Fruit fly (Drosophila melanogaster) whole organism, embryonic: Measurements from ENCODE around the gene mts.

Source experiments
- Blimp-1 ChIP-seq: fragments of 200-800 bp; sonication (Bioruptor generic); optimal IDR thresholded peaks from 3 replicates; lab custom pipeline; 2018; ENCODE audit warnings: missing biosample characterization, missing genetic modification characterization, mild to moderate bottlenecking, moderate library complexity, missing genetic modification reagents
- CG10147 ChIP-seq: fragments of 200-800 bp; sonication (Bioruptor generic); optimal IDR thresholded peaks from 2 replicates; lab custom pipeline; 2019; ENCODE audit warnings: missing biosample characterization, mild to moderate bottlenecking, missing genetic modification characterization, moderate library complexity
- CG12299 ChIP-seq: fragments of 200-800 bp; sonication (Bioruptor generic); optimal IDR thresholded peaks from 2 replicates; lab custom pipeline; 2018; ENCODE audit warnings: missing biosample characterization, mild to moderate bottlenecking, missing genetic modification characterization
- CG14050 ChIP-seq: fragments of 200-800 bp; sonication (Bioruptor generic); IDR thresholded peaks from 3 replicates; pipeline ENCODE4 v1.3.6; 2022; ENCODE audit warnings: missing biosample characterization, missing genetic modification characterization
- CG17186 ChIP-seq: fragments of 200-800 bp; sonication (Bioruptor generic); optimal IDR thresholded peaks from 3 replicates; lab custom pipeline; 2017; ENCODE audit warnings: missing biosample characterization, missing genetic modification reagents, missing genetic modification characterization
- CG18764 ChIP-seq: fragments of 200-800 bp; sonication (Bioruptor generic); optimal IDR thresholded peaks from 3 replicates; lab custom pipeline; 2016; ENCODE audit warnings: missing biosample characterization, missing genetic modification characterization
- CG2116 ChIP-seq: fragments of 200-800 bp; sonication (Bioruptor generic); optimal IDR thresholded peaks from 3 replicates; lab custom pipeline; 2018; ENCODE audit warnings: missing biosample characterization, mild to moderate bottlenecking, missing genetic modification characterization
- CG2199 ChIP-seq: fragments of 200-800 bp; sonication (Bioruptor generic); IDR thresholded peaks from 3 replicates; pipeline ENCODE4 v1.3.6; 2022; ENCODE audit warnings: missing biosample characterization, missing genetic modification characterization
- CG3847 ChIP-seq: fragments of 200-800 bp; sonication (Bioruptor generic); IDR thresholded peaks from 2 replicates; pipeline ENCODE4 v1.3.6; 2022; ENCODE audit warnings: missing biosample characterization, missing genetic modification characterization
- CG4282 ChIP-seq: fragments of 200-800 bp; sonication (Bioruptor generic); optimal IDR thresholded peaks from 2 replicates; lab custom pipeline; 2016; ENCODE audit warnings: missing biosample characterization, missing genetic modification characterization
- CG43689 ChIP-seq: fragments of 200-800 bp; sonication (Bioruptor generic); IDR thresholded peaks from 2 replicates; pipeline ENCODE4 v1.3.6; 2022; ENCODE audit warnings: missing biosample characterization, missing genetic modification characterization
- CG4424 ChIP-seq: fragments of 200-800 bp; sonication (Bioruptor generic); optimal IDR thresholded peaks from 3 replicates; lab custom pipeline; 2016; ENCODE audit warnings: missing biosample characterization, missing genetic modification characterization
- CG7987 ChIP-seq: fragments of 200-800 bp; sonication (Bioruptor generic); optimal IDR thresholded peaks from 2 replicates; lab custom pipeline; 2018; ENCODE audit warnings: missing biosample characterization, mild to moderate bottlenecking, missing genetic modification characterization, moderate library complexity
- CG9797 ChIP-seq: fragments of 200-800 bp; sonication (Bioruptor generic); optimal IDR thresholded peaks from 3 replicates; lab custom pipeline; 2018; ENCODE audit warnings: missing biosample characterization, mild to moderate bottlenecking, missing genetic modification characterization
- CG9876 ChIP-seq: fragments of 200-800 bp; sonication (Bioruptor generic); optimal IDR thresholded peaks from 2 replicates; lab custom pipeline; 2016; ENCODE audit warnings: missing biosample characterization, missing genetic modification characterization
- CHES-1-like ChIP-seq: fragments of 200-800 bp; sonication (Bioruptor generic); optimal IDR thresholded peaks from 2 replicates; lab custom pipeline; 2016; ENCODE audit warnings: missing biosample characterization, missing genetic modification characterization
- Dek ChIP-seq: fragments of 200-800 bp; sonication (Bioruptor generic); optimal IDR thresholded peaks from 3 replicates; lab custom pipeline; 2019; ENCODE audit warnings: missing biosample characterization, mild to moderate bottlenecking, missing genetic modification characterization, moderate library complexity
- Dfd ChIP-seq, 2 experiments: fragments of >200 bp; optimal IDR thresholded peaks; 2 replicates each; lab custom pipeline; 2017; ENCODE audit warnings: missing biosample characterization in 2 of 2, missing genetic modification characterization in 2 of 2
- Dref ChIP-seq: fragments of 200-800 bp; sonication (Bioruptor generic); IDR thresholded peaks from 2 replicates; pipeline ENCODE4 v1.3.6; 2022; ENCODE audit warnings: missing biosample characterization, missing genetic modification characterization
- ERR ChIP-seq: fragments of 200-800 bp; sonication (Bioruptor generic); optimal IDR thresholded peaks from 2 replicates; lab custom pipeline; 2016; ENCODE audit warnings: missing biosample characterization, missing genetic modification characterization
- Eip74EF ChIP-seq, 2 experiments: fragments of 200-800 bp in 1 of 2; fragments of >200 bp in 1 of 2; sonication (Bioruptor generic) in 1 of 2; optimal IDR thresholded peaks; 2 replicates each; lab custom pipeline; 2017 to 2019; ENCODE audit warnings: missing biosample characterization in 2 of 2, missing genetic modification characterization in 2 of 2, mild to moderate bottlenecking in 1 of 2, moderate library complexity in 1 of 2
- Elba2 ChIP-seq: fragments of 200-800 bp; sonication (Bioruptor generic); optimal IDR thresholded peaks from 3 replicates; lab custom pipeline; 2016; ENCODE audit warnings: missing biosample characterization, missing genetic modification characterization
- Hand ChIP-seq: fragments of 200-800 bp; sonication (Bioruptor generic); optimal IDR thresholded peaks from 2 replicates; lab custom pipeline; 2017; ENCODE audit warnings: mild to moderate bottlenecking, missing biosample characterization, missing genetic modification reagents, missing genetic modification characterization
- Jarid2 ChIP-seq: fragments of 200-800 bp; sonication (Bioruptor generic); optimal IDR thresholded peaks from 3 replicates; lab custom pipeline; 2017; ENCODE audit warnings: mild to moderate bottlenecking, missing biosample characterization, missing genetic modification reagents, missing genetic modification characterization
- MBD-R2 ChIP-seq: fragments of 200-800 bp; sonication (Bioruptor generic); IDR thresholded peaks from 2 replicates; pipeline ENCODE4 v1.3.6; 2022; ENCODE audit warnings: missing biosample characterization, missing genetic modification characterization
- Meics ChIP-seq: fragments of 200-800 bp; sonication (Bioruptor generic); optimal IDR thresholded peaks from 2 replicates; lab custom pipeline; 2017; ENCODE audit warnings: missing biosample characterization, mild to moderate bottlenecking, missing genetic modification characterization
- Mrtf ChIP-seq: fragments of 200-800 bp; sonication (Bioruptor generic); IDR thresholded peaks from 3 replicates; pipeline ENCODE4 v1.3.6; 2022; ENCODE audit warnings: missing biosample characterization, missing genetic modification characterization
- NC2α ChIP-seq: fragments of 200-800 bp; sonication (Bioruptor generic); optimal IDR thresholded peaks from 2 replicates; lab custom pipeline; 2016; ENCODE audit warnings: missing biosample characterization, missing genetic modification characterization
- NK7.1 ChIP-seq: fragments of 200-800 bp; sonication (Bioruptor generic); optimal IDR thresholded peaks from 3 replicates; lab custom pipeline; 2016; ENCODE audit warnings: missing biosample characterization, missing genetic modification characterization
- Sry-β ChIP-seq: fragments of 200-800 bp; sonication (Bioruptor generic); optimal IDR thresholded peaks from 2 replicates; lab custom pipeline; 2018; ENCODE audit warnings: missing biosample characterization, mild to moderate bottlenecking, missing genetic modification characterization, moderate library complexity
- Xbp1 ChIP-seq: fragments of 200-800 bp; sonication (Bioruptor generic); optimal IDR thresholded peaks from 3 replicates; lab custom pipeline; 2016; ENCODE audit warnings: missing biosample characterization, mild to moderate bottlenecking, missing genetic modification characterization
- abd-A ChIP-seq: fragments of 200-800 bp; sonication (Bioruptor generic); optimal IDR thresholded peaks from 3 replicates; lab custom pipeline; 2019; ENCODE audit warnings: missing biosample characterization, mild to moderate bottlenecking, missing genetic modification characterization, moderate library complexity
- bsh ChIP-seq, 2 experiments: fragments of 200-800 bp; sonication (Bioruptor generic); optimal IDR thresholded peaks; 2 replicates each; lab custom pipeline; 2017 to 2018; ENCODE audit warnings: mild to moderate bottlenecking in 2 of 2, missing biosample characterization in 2 of 2, missing genetic modification characterization in 2 of 2, moderate library complexity in 1 of 2
- fru ChIP-seq: fragments of >200 bp; optimal IDR thresholded peaks from 2 replicates; lab custom pipeline; 2017
- gsb-n ChIP-seq: fragments of 200-800 bp; sonication (Bioruptor generic); optimal IDR thresholded peaks from 3 replicates; lab custom pipeline; 2018; ENCODE audit warnings: missing biosample characterization, mild to moderate bottlenecking, missing genetic modification characterization
- her ChIP-seq: fragments of 200-800 bp; sonication (Bioruptor generic); optimal IDR thresholded peaks from 2 replicates; lab custom pipeline; 2016; ENCODE audit warnings: missing biosample characterization, missing genetic modification characterization
- kah ChIP-seq: fragments of 200-800 bp; sonication (Bioruptor generic); optimal IDR thresholded peaks from 2 replicates; lab custom pipeline; 2018; ENCODE audit warnings: missing biosample characterization, mild to moderate bottlenecking, missing genetic modification characterization
- ken ChIP-seq: fragments of 200-800 bp; sonication (Bioruptor generic); IDR thresholded peaks from 3 replicates; pipeline ENCODE4 v1.3.6; 2022; ENCODE audit warnings: missing biosample characterization, missing genetic modification characterization
- lbe ChIP-seq: fragments of 200-800 bp; sonication (Bioruptor generic); optimal IDR thresholded peaks from 2 replicates; lab custom pipeline; 2016; ENCODE audit warnings: missing biosample characterization, mild to moderate bottlenecking, missing genetic modification characterization
- lmd ChIP-seq: fragments of 200-800 bp; sonication (Bioruptor generic); IDR thresholded peaks from 2 replicates; pipeline ENCODE4 v1.3.6; 2022; ENCODE audit warnings: missing biosample characterization, missing genetic modification characterization
- nerfin-1 ChIP-seq: fragments of 200-800 bp; sonication (Bioruptor generic); optimal IDR thresholded peaks from 3 replicates; lab custom pipeline; 2019; ENCODE audit warnings: missing biosample characterization, mild to moderate bottlenecking, missing genetic modification characterization, moderate library complexity
- nerfin-2 ChIP-seq: fragments of 200-800 bp; sonication (Bioruptor generic); IDR thresholded peaks from 2 replicates; pipeline ENCODE4 v1.3.6; 2022; ENCODE audit warnings: missing biosample characterization, missing genetic modification characterization; ENCODE audit not compliant: partially characterized antibody
- odd ChIP-seq: fragments of 200-800 bp; sonication (Bioruptor generic); optimal IDR thresholded peaks from 2 replicates; lab custom pipeline; 2017; ENCODE audit warnings: missing biosample characterization, mild to moderate bottlenecking, missing genetic modification characterization
- pros ChIP-seq: fragments of 200-800 bp; sonication (Bioruptor generic); optimal IDR thresholded peaks from 3 replicates; lab custom pipeline; 2019; ENCODE audit warnings: missing biosample characterization, mild to moderate bottlenecking, missing genetic modification characterization, moderate library complexity
- sc ChIP-seq, 3 experiments: fragments of >200 bp in 2 of 3; fragments of 200-800 bp in 1 of 3; sonication (Bioruptor generic) in 1 of 3; optimal IDR thresholded peaks; 2 replicates in 2 of 3; 3 replicates in 1 of 3; lab custom pipeline; 2017; ENCODE audit warnings: mild to moderate bottlenecking in 1 of 3, missing biosample characterization in 1 of 3, missing genetic modification characterization in 1 of 3, missing genetic modification reagents in 1 of 3
- sens-2 ChIP-seq: fragments of 200-800 bp; sonication (Bioruptor generic); IDR thresholded peaks from 2 replicates; pipeline ENCODE4 v1.3.6; 2022; ENCODE audit warnings: missing biosample characterization, missing genetic modification characterization
- seq ChIP-seq: fragments of 200-800 bp; sonication (Bioruptor generic); IDR thresholded peaks from 2 replicates; pipeline ENCODE4 v1.3.6; 2022; ENCODE audit warnings: missing biosample characterization, missing genetic modification characterization
- tna ChIP-seq: fragments of 200-800 bp; sonication (Bioruptor generic); IDR thresholded peaks from 2 replicates; pipeline ENCODE4 v1.3.6; 2022; ENCODE audit warnings: missing biosample characterization, missing genetic modification characterization; ENCODE audit not compliant: partially characterized antibody
- trem ChIP-seq: fragments of 200-800 bp; optimal IDR thresholded peaks from 3 replicates; lab custom pipeline; 2019; ENCODE audit warnings: missing biosample characterization, mild to moderate bottlenecking, missing genetic modification characterization, moderate library complexity

The mts gene

DNA sequence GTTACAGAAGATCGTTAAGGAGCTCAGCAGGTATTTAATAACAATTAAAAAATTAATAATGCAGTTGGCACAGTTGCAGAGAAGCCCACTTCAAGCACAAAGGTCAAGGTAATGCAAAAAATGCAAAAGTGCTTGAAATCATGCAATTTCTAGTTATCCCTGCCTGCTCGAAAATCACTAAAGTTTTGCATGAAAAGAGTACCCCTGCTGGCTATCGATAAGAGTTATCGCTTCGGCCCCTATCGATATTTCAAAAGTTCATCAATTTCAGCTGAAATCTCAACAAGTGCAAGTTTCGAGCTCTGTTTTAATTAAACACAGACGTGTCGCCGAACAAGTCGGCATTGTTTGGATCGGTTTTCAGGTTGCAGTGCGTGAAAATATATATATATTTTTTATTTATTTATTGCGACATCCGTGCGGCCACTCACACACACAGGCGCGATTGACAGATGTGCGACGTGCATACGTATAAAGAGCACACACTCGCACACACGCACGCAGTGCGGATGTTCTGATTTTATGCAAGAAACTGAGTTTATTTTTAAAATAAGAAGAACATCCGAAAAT lies 6.1 kb upstream of the mts start (continued):
- no peak for TF ChIP-seq CG7987 (GFP tag; lab: Kevin White, UChicago)
- TF ChIP-seq lbe (GFP tag; lab: Kevin White, UChicago), result peak; percentile 42
- peak; percentile 19 for TF ChIP-seq CG9797
- peak; percentile 30 for TF ChIP-seq nerfin-1 (tag; lab: Kevin White, UChicago)
- TF ChIP-seq sc (optimal IDR thresholded peaks at IDR 0.05; lab: Kevin White, UChicago), result no peak
- peak; percentile 24 for TF ChIP-seq sc (GFP tag; optimal IDR thresholded peaks at IDR 0.05; lab: Kevin White, UChicago)
- TF ChIP-seq CG2199 (GFP tag; lab: Robert Waterston, UW), result 0 out of 3 replicates have a peak, but pooled peaks have one; percentile 14
- TF ChIP-seq bsh (GFP tag; optimal IDR thresholded peaks at IDR 0.05; lab: Kevin White, UChicago), result peak; percentile 2 to 38
- peak; percentile 34 for TF ChIP-seq Dek
- no peak for TF ChIP-seq CG14050 (GFP tag; lab: Robert Waterston, UW)
- TF ChIP-seq CG18764 (GFP tag; lab: Kevin White, UChicago), result no peak
- TF ChIP-seq Sry-β (GFP tag; lab: Kevin White, UChicago), result peak; percentile 22
- TF ChIP-seq Elba2, result no peak
- peak in 1 of 2 experiments; percentile 28 for TF ChIP-seq Eip74EF (GFP tag; optimal IDR thresholded peaks at IDR 0.05; lab: Kevin White, UChicago)
- peak; percentile 45 for TF ChIP-seq ERR (GFP tag; lab: Kevin White, UChicago)
- no peak for TF ChIP-seq fru (lab: Kevin White, UChicago)
- no peak for TF ChIP-seq odd (GFP tag; lab: Kevin White, UChicago)
- peak; percentile 67 for TF ChIP-seq tna (GFP tag; lab: Robert Waterston, UW)
- peak; percentile 12 for TF ChIP-seq CG17186 (GFP tag; lab: Kevin White, UChicago)
- no peak for TF ChIP-seq Dfd (GFP tag; optimal IDR thresholded peaks at IDR 0.05; lab: Kevin White, UChicago)
- peak; percentile 36 for TF ChIP-seq NK7.1 (GFP tag; lab: Kevin White, UChicago)
- TF ChIP-seq Meics (GFP tag; lab: Kevin White, UChicago), result peak; percentile 68
- TF ChIP-seq sens-2 (GFP tag; lab: Robert Waterston, UW), result 0 out of 2 replicates have a peak, but pooled peaks have one; percentile 9
- TF ChIP-seq kah (GFP tag; lab: Kevin White, UChicago), result peak; percentile 68
- TF ChIP-seq Hand (GFP tag; lab: Kevin White, UChicago), result peak; percentile 2
- TF ChIP-seq Xbp1 (GFP tag; lab: Kevin White, UChicago), result peak; percentile 75
- no peak for TF ChIP-seq gsb-n
- peak; percentile 24 for TF ChIP-seq CG9876
- peak; percentile 51 for TF ChIP-seq CG3847 (GFP tag; lab: Robert Waterston, UW)
- peak; percentile 86 for TF ChIP-seq Dref
- TF ChIP-seq lmd, result peak; percentile 64
- TF ChIP-seq ken (GFP tag; lab: Robert Waterston, UW), result 0 out of 3 replicates have a peak, but pooled peaks have one; percentile 56
- peak; percentile 64 for TF ChIP-seq her (GFP tag; lab: Kevin White, UChicago)
- TF ChIP-seq seq (GFP tag; lab: Robert Waterston, UW), result peak; percentile 62
- no peak for TF ChIP-seq CG43689 (GFP tag; lab: Robert Waterston, UW)
- peak; percentile 78 for TF ChIP-seq CG2116 (GFP tag; lab: Kevin White, UChicago)
- TF ChIP-seq CG4424, result peak; percentile 33
- no peak for TF ChIP-seq CG10147
- 0 out of 3 replicates have a peak, but pooled peaks have one; percentile 47 for TF ChIP-seq Mrtf (GFP tag; lab: Robert Waterston, UW)
- peak; percentile 19 for TF ChIP-seq CHES-1-like (GFP tag; lab: Kevin White, UChicago)
- no peak for TF ChIP-seq CG12299 (tag; lab: Kevin White, UChicago)
- no peak for TF ChIP-seq CG4282 (GFP tag; lab: Kevin White, UChicago)
- TF ChIP-seq nerfin-2, result peak; percentile 70
- no peak for TF ChIP-seq abd-A
- no peak for TF ChIP-seq pros (GFP tag; lab: Kevin White, UChicago)
- peak; percentile 44 for TF ChIP-seq trem
- no peak for TF ChIP-seq Jarid2
- no peak for TF ChIP-seq NC2α (GFP tag; lab: Kevin White, UChicago)
- TF ChIP-seq Blimp-1 (GFP tag; lab: Kevin White, UChicago), result no peak
- TF ChIP-seq MBD-R2 (GFP tag; lab: Robert Waterston, UW), result peak; percentile 74
